Worm (Caenorhabditis elegans) whole organism, young adult: ENCODE results near the gene F17H10.2.

Experiments used
- B0336.3 ChIP-seq: fragments of 200-800 bp; sonication (Bioruptor generic); IDR thresholded peaks from 2 replicates; pipeline ENCODE4 v1.3.6; 2022; ENCODE audit warnings: missing genetic modification characterization, missing compliant biosample characterization
- C17E4.6 ChIP-seq: fragments of 200-800 bp; sonication (Bioruptor generic); IDR thresholded peaks from 2 replicates; pipeline ENCODE4 v1.3.6; 2022; ENCODE audit warnings: missing genetic modification reagents, missing genetic modification characterization, missing compliant biosample characterization
- F23B12.7 ChIP-seq: sonication (generic microtip); optimal IDR thresholded peaks from 2 replicates; lab custom pipeline; 2017; ENCODE audit warnings: missing genetic modification characterization, mild to moderate bottlenecking, missing compliant biosample characterization, antibody characterized with exemption, moderate library complexity; ENCODE audit not compliant: insufficient read depth
- F37B4.10 ChIP-seq: fragments of 200-800 bp; sonication (Bioruptor generic); IDR thresholded peaks from 2 replicates; pipeline ENCODE4 v1.3.6; 2022; ENCODE audit warnings: missing genetic modification characterization, missing compliant biosample characterization
- F52B5.7 ChIP-seq: sonication (generic microtip); optimal IDR thresholded peaks from 2 replicates; lab custom pipeline; 2016; ENCODE audit warnings: mild to moderate bottlenecking, missing genetic modification characterization, missing compliant biosample characterization
- F55B11.4 ChIP-seq: sonication (generic microtip); optimal IDR thresholded peaks from 2 replicates; lab custom pipeline; 2016; ENCODE audit warnings: missing compliant biosample characterization, missing genetic modification characterization, borderline replicate concordance; ENCODE audit not compliant: insufficient read depth
- K12H6.12 ChIP-seq: fragments of 200-800 bp; sonication (Bioruptor generic); optimal IDR thresholded peaks from 2 replicates; lab custom pipeline; 2018; ENCODE audit warnings: mild to moderate bottlenecking, missing genetic modification characterization, missing compliant biosample characterization
- Y53F4B.3 ChIP-seq: fragments of 200-800 bp; sonication (Bioruptor generic); IDR thresholded peaks from 2 replicates; pipeline ENCODE4 v1.3.6; 2022; ENCODE audit warnings: missing genetic modification reagents, missing genetic modification characterization, missing compliant biosample characterization
- Y79H2A.3 ChIP-seq: fragments of 200-800 bp; sonication (Bioruptor generic); conservative IDR thresholded peaks from 2 replicates; pipeline ENCODE4 v1.3.6; 2022; ENCODE audit warnings: missing genetic modification reagents, missing genetic modification characterization, missing compliant biosample characterization
- ZK185.1 ChIP-seq: sonication (generic microtip); optimal IDR thresholded peaks from 2 replicates; lab custom pipeline; 2016; ENCODE audit warnings: mild to moderate bottlenecking, missing genetic modification characterization, missing compliant biosample characterization; ENCODE audit not compliant: poor library complexity, severe bottlenecking
- akir-1 ChIP-seq: fragments of 200-800 bp; sonication (Bioruptor generic); optimal IDR thresholded peaks from 2 replicates; lab custom pipeline; 2018; ENCODE audit warnings: mild to moderate bottlenecking, missing genetic modification characterization, moderate library complexity, missing compliant biosample characterization
- aptf-3 ChIP-seq: fragments of 200-800 bp; sonication (Bioruptor generic); IDR thresholded peaks from 2 replicates; pipeline ENCODE4 v1.3.6; 2022; ENCODE audit warnings: missing genetic modification characterization, missing compliant biosample characterization
- attf-6 ChIP-seq: fragments of 200-800 bp; sonication (Bioruptor generic); IDR thresholded peaks from 2 replicates; pipeline ENCODE4 v1.3.6; 2022; ENCODE audit warnings: missing genetic modification reagents, missing genetic modification characterization, missing compliant biosample characterization
- bed-1 ChIP-seq: fragments of 200-800 bp; sonication (Bioruptor generic); IDR thresholded peaks from 2 replicates; pipeline ENCODE4 v1.3.6; 2022; ENCODE audit warnings: missing genetic modification reagents, missing genetic modification characterization, missing compliant biosample characterization
- bed-2 ChIP-seq: fragments of 200-800 bp; sonication (Bioruptor generic); IDR thresholded peaks from 2 replicates; pipeline ENCODE4 v1.3.6; 2022; ENCODE audit warnings: missing genetic modification reagents, missing genetic modification characterization, missing compliant biosample characterization
- ceh-100 ChIP-seq: fragments of 200-800 bp; sonication (Bioruptor generic); IDR thresholded peaks from 2 replicates; pipeline ENCODE4 v1.3.6; 2022; ENCODE audit warnings: missing genetic modification reagents, missing genetic modification characterization, missing compliant biosample characterization
- chd-7 ChIP-seq: sonication (generic microtip); optimal IDR thresholded peaks from 2 replicates; lab custom pipeline; 2016; ENCODE audit warnings: mild to moderate bottlenecking, missing genetic modification characterization, moderate library complexity, missing compliant biosample characterization
- dpl-1 ChIP-seq: fragments of 150-350 bp; optimal IDR thresholded peaks from 2 replicates; lab custom pipeline; 2014; ENCODE audit warnings: missing biosample characterization, missing genetic modification reagents, missing genetic modification characterization
- egl-44 ChIP-seq: fragments of 200-800 bp; sonication (Bioruptor generic); IDR thresholded peaks from 2 replicates; pipeline ENCODE4 v1.3.6; 2022; ENCODE audit warnings: missing genetic modification reagents, missing genetic modification characterization, missing compliant biosample characterization
- ekl-4 ChIP-seq: fragments of 200-800 bp; sonication (Bioruptor generic); IDR thresholded peaks from 2 replicates; pipeline ENCODE4 v1.3.6; 2022; ENCODE audit warnings: missing genetic modification reagents, missing genetic modification characterization, missing compliant biosample characterization
- gei-17 ChIP-seq: fragments of 200-800 bp; sonication (Bioruptor generic); optimal IDR thresholded peaks from 2 replicates; lab custom pipeline; 2018; ENCODE audit warnings: mild to moderate bottlenecking, missing genetic modification characterization, missing compliant biosample characterization
- hlh-12 ChIP-seq: sonication (generic microtip); optimal IDR thresholded peaks from 2 replicates; lab custom pipeline; 2016; ENCODE audit warnings: missing genetic modification characterization, missing compliant biosample characterization
- hsf-1 ChIP-seq: fragments of 200-800 bp; sonication (Bioruptor generic); IDR thresholded peaks from 2 replicates; pipeline ENCODE4 v1.3.6; 2022; ENCODE audit warnings: missing genetic modification reagents, missing genetic modification characterization, missing compliant biosample characterization
- lag-1 ChIP-seq: fragments of 200-800 bp; sonication (Bioruptor generic); IDR thresholded peaks from 2 replicates; pipeline ENCODE4 v1.3.6; 2022; ENCODE audit warnings: missing genetic modification reagents, missing genetic modification characterization, missing compliant biosample characterization
- lin-26 ChIP-seq: fragments of 200-800 bp; sonication (Bioruptor generic); IDR thresholded peaks from 2 replicates; pipeline ENCODE4 v1.3.6; 2022; ENCODE audit warnings: missing genetic modification reagents, missing genetic modification characterization, missing compliant biosample characterization
- lin-54 ChIP-seq: fragments of 200-800 bp; sonication (Bioruptor generic); optimal IDR thresholded peaks from 2 replicates; lab custom pipeline; 2018; ENCODE audit warnings: mild to moderate bottlenecking, missing genetic modification characterization, missing compliant biosample characterization
- madf-8 ChIP-seq: fragments of 200-800 bp; sonication (Bioruptor generic); conservative IDR thresholded peaks from 2 replicates; pipeline ENCODE4 v1.3.6; 2022; ENCODE audit warnings: missing genetic modification reagents, missing genetic modification characterization, missing compliant biosample characterization
- mcd-1 ChIP-seq: fragments of 200-800 bp; sonication (Bioruptor generic); IDR thresholded peaks from 2 replicates; pipeline ENCODE4 v1.3.6; 2022; ENCODE audit warnings: missing genetic modification reagents, missing genetic modification characterization, missing compliant biosample characterization
- mes-4 ChIP-seq: sonication (generic microtip); optimal IDR thresholded peaks from 2 replicates; lab custom pipeline; 2016; ENCODE audit warnings: missing genotype, missing genetic modification characterization, missing compliant biosample characterization
- nhr-80 ChIP-seq: sonication (generic microtip); optimal IDR thresholded peaks from 2 replicates; lab custom pipeline; 2016; ENCODE audit warnings: missing genetic modification characterization, missing compliant biosample characterization
- pbrm-1 ChIP-seq: fragments of 200-800 bp; sonication (Bioruptor generic); IDR thresholded peaks from 2 replicates; pipeline ENCODE4 v1.3.6; 2022; ENCODE audit warnings: missing genetic modification reagents, missing genetic modification characterization, missing compliant biosample characterization
- rcor-1 ChIP-seq: fragments of 200-800 bp; sonication (Bioruptor generic); IDR thresholded peaks from 2 replicates; pipeline ENCODE4 v1.3.6; 2022; ENCODE audit warnings: missing genetic modification reagents, missing genetic modification characterization, missing compliant biosample characterization
- rpc-1 ChIP-seq, 2 experiments: fragments of 150-350 bp in 1 of 2; sonication (generic microtip) in 1 of 2; optimal IDR thresholded peaks; 2 replicates each; lab custom pipeline; 2014 to 2018; ENCODE audit warnings: missing biosample characterization in 1 of 2, missing genetic modification characterization in 1 of 2, missing genetic modification reagents in 1 of 2, missing genotype in 1 of 2
- snpc-1.3 ChIP-seq: sonication (generic microtip); optimal IDR thresholded peaks from 2 replicates; lab custom pipeline; 2017; ENCODE audit warnings: missing genetic modification characterization, mild to moderate bottlenecking, missing compliant biosample characterization, antibody characterized with exemption, moderate library complexity, missing genotype, missing genetic modification reagents; ENCODE audit not compliant: insufficient read depth
- somi-1 ChIP-seq: fragments of 200-800 bp; sonication (Bioruptor generic); optimal IDR thresholded peaks from 2 replicates; lab custom pipeline; 2018; ENCODE audit warnings: mild to moderate bottlenecking, missing genetic modification characterization, missing compliant biosample characterization
- sptf-2 ChIP-seq: fragments of 200-800 bp; sonication (Bioruptor generic); optimal IDR thresholded peaks from 2 replicates; lab custom pipeline; 2018; ENCODE audit warnings: mild to moderate bottlenecking, missing genetic modification characterization, missing compliant biosample characterization
- xnd-1 ChIP-seq: sonication (generic microtip); optimal IDR thresholded peaks from 2 replicates; lab custom pipeline; 2016; ENCODE audit warnings: missing genotype, missing genetic modification reagents, missing genetic modification characterization, missing compliant biosample characterization
- ztf-28 ChIP-seq: fragments of 200-800 bp; sonication (Bioruptor generic); IDR thresholded peaks from 2 replicates; pipeline ENCODE4 v1.3.6; 2022; ENCODE audit warnings: missing genetic modification reagents, missing genetic modification characterization, missing compliant biosample characterization

F17H10.2 gene

ce11 chrX:13144975-13145618 is 31.5 kb downstream of the F17H10.2 start (continued):
- TF ChIP-seq egl-44 (peak; percentile 69), ekl-4 (GFP tag; lab: Robert Waterston, UW) (peak; percentile 86), F52B5.7 (peak; percentile 78), lin-26 (GFP tag; lab: Robert Waterston, UW) (peak; percentile 76), Y53F4B.3 (GFP tag; lab: Robert Waterston, UW) (no peak), rcor-1 (peak; percentile 75), bed-2 (no peak), chd-7 (tag; lab: Kevin White, UChicago) (peak; percentile 93), pbrm-1 (peak; percentile 87), ZK185.1 (peak; percentile 76), ceh-100 (0 out of 2 replicates have a peak, but pooled peaks have one; percentile 10), dpl-1 (no peak), B0336.3 (GFP tag; lab: Robert Waterston, UW) (peak; percentile 94), hlh-12 (tag; lab: Kevin White, UChicago) (no peak), nhr-80 (tag; lab: Kevin White, UChicago) (peak; percentile 94), ztf-28 (GFP tag; lab: Robert Waterston, UW) (no peak), F55B11.4 (tag; lab: Kevin White, UChicago) (no peak), somi-1 (GFP tag; lab: Kevin White, UChicago) (peak; percentile 90), lag-1 (no peak), attf-6 (GFP tag; lab: Robert Waterston, UW) (no peak), sptf-2 (GFP tag; lab: Kevin White, UChicago) (no peak), C17E4.6 (GFP tag; lab: Robert Waterston, UW) (peak; percentile 24; the same call in 1 of the 2 replicates), F37B4.10 (GFP tag; lab: Robert Waterston, UW) (no peak), K12H6.12 (tag; lab: Kevin White, UChicago) (peak; percentile 93), gei-17 (GFP tag; lab: Kevin White, UChicago) (peak; percentile 90), bed-1 (GFP tag; lab: Robert Waterston, UW) (no peak), aptf-3 (GFP tag; lab: Robert Waterston, UW) (no peak), hsf-1 (GFP tag; lab: Robert Waterston, UW) (peak; percentile 45; the same call in 1 of the 2 replicates), lin-54 (GFP tag; lab: Kevin White, UChicago) (peak; percentile 61), F23B12.7 (tag; lab: Kevin White, UChicago) (no peak), madf-8 (GFP tag; lab: Robert Waterston, UW) (no peak), snpc-1.3 (tag; lab: Kevin White, UChicago) (peak; percentile 44), rpc-1 (optimal IDR thresholded peaks at IDR 0.05; lab: Kevin White, UChicago) (no peak), rpc-1 (tag; optimal IDR thresholded peaks at IDR 0.05; lab: Kevin White, UChicago) (no peak), mes-4 (tag; lab: Kevin White, UChicago) (no peak), akir-1 (GFP tag; lab: Kevin White, UChicago) (no peak), xnd-1 (tag; lab: Kevin White, UChicago) (no peak), Y79H2A.3 (GFP tag; lab: Robert Waterston, UW) (no peak), mcd-1 (GFP tag; lab: Robert Waterston, UW) (peak; percentile 83)
